Worm (Caenorhabditis elegans): ENCODE results near the gene mam-3.
A peak's percentile ranks its signal among the peaks of the same experiment; 100 is the strongest.

mam-3 gene

DNA sequence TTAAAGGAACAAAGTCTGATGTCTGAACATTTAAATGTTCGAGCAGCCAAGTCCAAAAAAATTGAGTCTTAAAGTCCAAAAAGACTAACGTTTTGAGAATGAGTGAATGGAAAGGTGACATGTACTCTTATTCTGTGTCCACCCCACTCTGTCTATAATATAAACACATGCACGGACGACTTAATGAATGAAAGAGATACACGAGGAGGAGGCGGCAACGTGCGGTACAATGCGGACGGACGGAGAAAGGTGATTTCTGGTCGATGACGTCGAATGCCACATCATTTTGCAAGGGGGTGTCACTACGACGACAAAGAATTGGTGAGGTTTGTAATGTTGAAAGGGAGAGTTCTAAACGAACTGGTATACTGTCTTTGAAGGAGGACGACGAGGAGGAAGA lies 50.5 kb downstream of the mam-3 start:
- TF ChIP-seq fos-1 (tag; optimal IDR thresholded peaks at IDR 0.05) (peak; percentile 8), ceh-82 (tag; optimal IDR thresholded peaks at IDR 0.05) (no peak), ztf-4 (tag; optimal IDR thresholded peaks at IDR 0.05) (no peak), nhr-21 (tag; optimal IDR thresholded peaks at IDR 0.05) (no peak), blmp-1 (tag; optimal IDR thresholded peaks at IDR 0.05; ENCODE audit: insufficient read depth) (peak; percentile 59)

DNA sequence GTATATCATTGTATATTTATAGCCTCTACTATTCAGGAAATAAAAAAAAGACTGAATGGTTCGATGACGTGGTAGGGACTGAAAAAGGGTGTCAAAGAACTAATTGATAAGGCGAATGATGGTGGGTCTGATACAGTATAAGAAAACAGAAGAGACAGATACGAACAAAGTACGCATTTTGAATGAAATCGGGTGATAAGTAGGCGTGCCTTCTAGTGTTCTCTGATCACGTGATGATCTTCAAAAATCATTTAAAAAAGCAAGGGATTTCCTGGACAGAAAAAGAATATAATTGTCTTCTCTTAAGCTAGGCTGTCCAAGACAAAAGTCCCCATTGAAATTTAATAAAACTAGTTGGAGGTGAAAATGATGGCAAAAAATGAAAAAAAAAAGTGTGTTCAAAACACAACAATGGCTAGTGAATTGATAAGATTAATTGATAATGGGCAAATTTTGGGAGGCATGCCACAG lies 51.9 kb downstream of the mam-3 start:
- TF ChIP-seq egl-27 (tag; optimal IDR thresholded peaks at IDR 0.05) = no peak
- TF ChIP-seq lsy-2 (tag; optimal IDR thresholded peaks at IDR 0.05) = peak in 1 of 2 experiments; percentile 42
- no peak for TF ChIP-seq ztf-11 (tag; optimal IDR thresholded peaks at IDR 0.05)
- no peak for TF ChIP-seq nhr-237 (tag; optimal IDR thresholded peaks at IDR 0.05)
- TF ChIP-seq sma-3 (GFP tag; optimal IDR thresholded peaks at IDR 0.05) = peak; percentile 74
- TF ChIP-seq unc-55 (GFP tag; optimal IDR thresholded peaks at IDR 0.05) = no peak
- TF ChIP-seq snpc-4 (tag; optimal IDR thresholded peaks at IDR 0.05) = no peak
- TF ChIP-seq nhr-129 (tag; optimal IDR thresholded peaks at IDR 0.05) = peak; percentile 68
- TF ChIP-seq zag-1 (tag; optimal IDR thresholded peaks at IDR 0.05) = no peak
- no peak for TF ChIP-seq mab-5 (tag; optimal IDR thresholded peaks at IDR 0.05)
- no peak for TF ChIP-seq lin-39 (tag; optimal IDR thresholded peaks at IDR 0.05)
- no peak for TF ChIP-seq ZK546.5 (tag; optimal IDR thresholded peaks at IDR 0.05)
- no peak for TF ChIP-seq unc-62 (GFP tag; optimal IDR thresholded peaks at IDR 0.05)
- TF ChIP-seq nhr-21 (tag; optimal IDR thresholded peaks at IDR 0.05) = peak; percentile 62
- TF ChIP-seq R02D3.7 (tag; optimal IDR thresholded peaks at IDR 0.05) = no peak
- TF ChIP-seq crh-2 (tag; optimal IDR thresholded peaks at IDR 0.05) = peak; percentile 83
- TF ChIP-seq Y55F3AM.14 (GFP tag; optimal IDR thresholded peaks at IDR 0.05) = peak; percentile 25
- no peak for TF ChIP-seq lin-13 (GFP tag; optimal IDR thresholded peaks at IDR 0.05)
- no peak for TF ChIP-seq nhr-12 (tag; optimal IDR thresholded peaks at IDR 0.05)
- no peak for TF ChIP-seq nhr-77 (tag; optimal IDR thresholded peaks at IDR 0.05)
- peak in 1 of 2 experiments; percentile 31 for TF ChIP-seq mdl-1 (tag; optimal IDR thresholded peaks at IDR 0.05)
- TF ChIP-seq nhr-6 (tag; optimal IDR thresholded peaks at IDR 0.05) = no peak
- TF ChIP-seq ama-1 (optimal IDR thresholded peaks at IDR 0.05) = no peak
- TF ChIP-seq nhr-25 (tag; optimal IDR thresholded peaks at IDR 0.05) = peak; percentile 8
- TF ChIP-seq lin-11 (tag; optimal IDR thresholded peaks at IDR 0.05) = no peak
- TF ChIP-seq gmeb-1 (tag; optimal IDR thresholded peaks at IDR 0.05) = peak; percentile 34
- TF ChIP-seq nhr-11 (tag; optimal IDR thresholded peaks at IDR 0.05) = no peak
- TF ChIP-seq ceh-16 (tag; optimal IDR thresholded peaks at IDR 0.05) = no peak
- TF ChIP-seq elt-3 (tag; optimal IDR thresholded peaks at IDR 0.05) = no peak
- TF ChIP-seq ztf-1 (GFP tag; conservative IDR thresholded peaks at IDR 0.05) = no peak
- no peak for TF ChIP-seq unc-39 (tag; optimal IDR thresholded peaks at IDR 0.05)
- peak; percentile 63 for TF ChIP-seq fos-1 (tag; optimal IDR thresholded peaks at IDR 0.05)
- TF ChIP-seq peb-1 (tag; optimal IDR thresholded peaks at IDR 0.05) = no peak
- TF ChIP-seq sma-9 (GFP tag; optimal IDR thresholded peaks at IDR 0.05) = peak; percentile 74
- TF ChIP-seq sma-9 (tag; optimal IDR thresholded peaks at IDR 0.05) = no peak
- TF ChIP-seq C34F6.9 (tag; optimal IDR thresholded peaks at IDR 0.05) = no peak
- no peak for TF ChIP-seq blmp-1 (tag; optimal IDR thresholded peaks at IDR 0.05; ENCODE audit: insufficient read depth)
- TF ChIP-seq nhr-23 (tag; optimal IDR thresholded peaks at IDR 0.05) = no peak
- TF ChIP-seq nhr-10 (tag; optimal IDR thresholded peaks at IDR 0.05) = no peak
- no peak for TF ChIP-seq ceh-82 (tag; optimal IDR thresholded peaks at IDR 0.05)
- peak; percentile 9 for TF ChIP-seq F13H6.1 (tag; optimal IDR thresholded peaks at IDR 0.05)

DNA sequence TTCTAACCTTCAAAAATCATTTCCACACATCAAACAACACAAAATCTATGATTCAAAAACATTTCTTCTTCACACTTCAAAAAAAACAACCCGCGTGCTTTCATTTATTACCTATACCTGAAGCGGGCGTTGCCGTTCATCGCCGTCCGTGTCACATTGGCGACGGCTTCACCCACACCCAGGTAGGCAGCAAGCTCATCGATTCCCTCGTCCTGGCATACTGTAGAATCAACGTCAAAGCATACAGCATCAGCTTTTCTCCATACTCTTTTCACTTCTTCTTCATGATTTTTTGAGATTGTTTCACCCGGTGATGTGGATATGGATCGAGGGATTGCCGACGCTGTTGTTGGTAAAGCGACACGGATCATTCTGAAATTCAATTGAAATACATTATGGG lies 52.9 kb downstream of the mam-3 start:
- TF ChIP-seq sem-4 (tag; optimal IDR thresholded peaks at IDR 0.05) (no peak), lin-13 (GFP tag; optimal IDR thresholded peaks at IDR 0.05) (no peak), skn-1 (tag; optimal IDR thresholded peaks at IDR 0.05) (no peak), alr-1 (tag; optimal IDR thresholded peaks at IDR 0.05) (no peak), nhr-23 (tag; optimal IDR thresholded peaks at IDR 0.05) (no peak), peb-1 (tag; optimal IDR thresholded peaks at IDR 0.05) (no peak), egl-27 (tag; optimal IDR thresholded peaks at IDR 0.05) (no peak), dmd-4 (tag; optimal IDR thresholded peaks at IDR 0.05) (no peak), unc-39 (tag; optimal IDR thresholded peaks at IDR 0.05) (no peak), R02D3.7 (tag; optimal IDR thresholded peaks at IDR 0.05) (no peak), nhr-10 (tag; optimal IDR thresholded peaks at IDR 0.05) (no peak), ztf-1 (GFP tag; conservative IDR thresholded peaks at IDR 0.05) (no peak), lin-11 (tag; optimal IDR thresholded peaks at IDR 0.05) (no peak), ama-1 (optimal IDR thresholded peaks at IDR 0.05) (no peak), ztf-4 (tag; optimal IDR thresholded peaks at IDR 0.05) (no peak)
